Worm (Caenorhabditis elegans) whole organism, midembryonic: ENCODE measurements around the gene dpf-5.

ENCODE experiments used
- T22C8.4 ChIP-seq: fragments of 200-800 bp; sonication (Bioruptor generic); IDR thresholded peaks from 2 replicates; pipeline ENCODE4 v1.3.6; 2022; ENCODE audit warnings: missing genetic modification characterization, missing compliant biosample characterization
- cog-1 ChIP-seq: sonication (generic microtip); optimal IDR thresholded peaks from 2 replicates; lab custom pipeline; 2016; ENCODE audit warnings: missing genetic modification characterization, missing compliant biosample characterization
- flt-1 ChIP-seq: fragments of 200-800 bp; sonication (Bioruptor generic); IDR thresholded peaks from 2 replicates; pipeline ENCODE4 v1.3.6; 2022; ENCODE audit warnings: missing genetic modification characterization, missing compliant biosample characterization
- klf-2 ChIP-seq: fragments of 200-800 bp; sonication (Bioruptor generic); conservative IDR thresholded peaks from 2 replicates; pipeline ENCODE4 v1.3.6; 2022; ENCODE audit warnings: missing genetic modification reagents, missing genetic modification characterization, missing compliant biosample characterization
- ref-1 ChIP-seq: fragments of 200-800 bp; sonication (Bioruptor generic); conservative IDR thresholded peaks from 2 replicates; pipeline ENCODE4 v1.3.6; 2022; ENCODE audit warnings: missing genetic modification reagents, missing genetic modification characterization, missing compliant biosample characterization
- tab-1 ChIP-seq: fragments of 200-800 bp; sonication (Bioruptor generic); IDR thresholded peaks from 2 replicates; pipeline ENCODE4 v1.3.6; 2022; ENCODE audit warnings: missing genetic modification characterization, missing compliant biosample characterization
- ztf-29 ChIP-seq: fragments of 200-800 bp; sonication (Bioruptor generic); IDR thresholded peaks from 2 replicates; pipeline ENCODE4 v1.3.6; 2022; ENCODE audit warnings: missing genetic modification reagents, missing genetic modification characterization, missing compliant biosample characterization

- TF ChIP-seq tab-1 (GFP tag; lab: Robert Waterston, UW): no peak
- TF ChIP-seq klf-2 (GFP tag; lab: Robert Waterston, UW): no peak
- TF ChIP-seq ztf-29 (GFP tag; lab: Robert Waterston, UW): no peak
- no peak for TF ChIP-seq cog-1 (tag; lab: Kevin White, UChicago)
- TF ChIP-seq T22C8.4 (GFP tag; lab: Robert Waterston, UW): no peak
- TF ChIP-seq flt-1 (GFP tag; lab: Robert Waterston, UW): no peak
- TF ChIP-seq ref-1 (GFP tag; lab: Robert Waterston, UW): no peak
Measured at ce11 chrIV:4846793-4847192, 40.4 kb upstream of the dpf-5 start, which contains the start of gene tat-2.
